Worm (Caenorhabditis elegans) whole organism, late embryonic: ENCODE data around the gene C05D12.5.

Experiments
- K02D7.2 ChIP-seq: sonication (generic microtip); optimal IDR thresholded peaks from 2 replicates; lab custom pipeline; 2017; ENCODE audit warnings: mild to moderate bottlenecking, missing genetic modification characterization, missing compliant biosample characterization
- ahr-1 ChIP-seq: sonication (generic microtip); optimal IDR thresholded peaks from 2 replicates; lab custom pipeline; 2016; ENCODE audit warnings: missing genetic modification characterization, missing compliant biosample characterization
- ceh-14 ChIP-seq: sonication (generic microtip); optimal IDR thresholded peaks from 2 replicates; lab custom pipeline; 2016; ENCODE audit warnings: missing genotype, missing genetic modification characterization, missing compliant biosample characterization
- ceh-45 ChIP-seq: fragments of 200-800 bp; sonication (Bioruptor generic); IDR thresholded peaks from 2 replicates; pipeline ENCODE4 v1.3.6; 2022; ENCODE audit warnings: missing genetic modification reagents, missing genetic modification characterization, missing compliant biosample characterization
- dmd-4 ChIP-seq: sonication (generic microtip); optimal IDR thresholded peaks from 2 replicates; lab custom pipeline; 2016; ENCODE audit warnings: borderline replicate concordance, missing genetic modification characterization, missing compliant biosample characterization
- elt-2 ChIP-seq: sonication (generic microtip); optimal IDR thresholded peaks from 2 replicates; lab custom pipeline; 2016; ENCODE audit warnings: missing genetic modification reagents, missing genetic modification characterization, missing compliant biosample characterization
- elt-4 ChIP-seq: sonication (generic microtip); optimal IDR thresholded peaks from 2 replicates; lab custom pipeline; 2016; ENCODE audit warnings: missing genetic modification characterization, missing compliant biosample characterization
- nhr-11 ChIP-seq: fragments of 150-350 bp; optimal IDR thresholded peaks from 2 replicates; lab custom pipeline; 2014; ENCODE audit warnings: missing biosample characterization, missing genetic modification characterization
- pag-3 ChIP-seq: sonication (generic microtip); optimal IDR thresholded peaks from 2 replicates; lab custom pipeline; 2016; ENCODE audit warnings: missing compliant biosample characterization, missing genetic modification characterization, borderline replicate concordance
- pat-9 ChIP-seq: fragments of 200-800 bp; sonication (Bioruptor generic); optimal IDR thresholded peaks from 2 replicates; lab custom pipeline; 2018; ENCODE audit warnings: mild to moderate bottlenecking, missing genetic modification characterization, moderate library complexity, missing compliant biosample characterization
- pha-4 ChIP-seq: fragments of 150-350 bp; optimal IDR thresholded peaks from 2 replicates; lab custom pipeline; 2018; ENCODE audit warnings: missing biosample characterization, missing genetic modification reagents, missing genetic modification characterization
- sox-4 ChIP-seq: sonication (generic microtip); optimal IDR thresholded peaks from 2 replicates; lab custom pipeline; 2017; ENCODE audit warnings: mild to moderate bottlenecking, missing genetic modification characterization, inconsistent platforms, missing compliant biosample characterization
- ztf-16 ChIP-seq: sonication (generic microtip); optimal IDR thresholded peaks from 2 replicates; lab custom pipeline; 2017; ENCODE audit warnings: missing genetic modification characterization, missing compliant biosample characterization

ce11 chrII:11443128-11443527 is 9.1 kb downstream of the C05D12.5 start:
- no peak for TF ChIP-seq pha-4 (tag; lab: Kevin White, UChicago)
- no peak for TF ChIP-seq ceh-45
- TF ChIP-seq pat-9, result no peak
- TF ChIP-seq elt-4, result no peak
- no peak for TF ChIP-seq dmd-4
- no peak for TF ChIP-seq nhr-11 (tag; lab: Kevin White, UChicago)
- TF ChIP-seq elt-2 (tag; lab: Kevin White, UChicago), result no peak
- TF ChIP-seq ztf-16 (tag; lab: Kevin White, UChicago), result no peak
- no peak for TF ChIP-seq pag-3
- TF ChIP-seq ahr-1 (tag; lab: Kevin White, UChicago), result no peak
- TF ChIP-seq sox-4, result no peak
- no peak for TF ChIP-seq ceh-14 (tag; lab: Kevin White, UChicago)
- no peak for TF ChIP-seq K02D7.2 (tag; lab: Kevin White, UChicago)
